Worm (Caenorhabditis elegans): ENCODE data around the gene Y32F6A.4.

Gene Y32F6A.4

ce11 chrV:10468190-10468589 is 34.3 kb upstream of the Y32F6A.4 start, which contains the start of gene egl-9:
Gene egl-9, plus strand, starts transcription at chrV:10468517.
- TF ChIP-seq cog-1 (tag; optimal IDR thresholded peaks at IDR 0.05) (no peak), T22C8.4 (GFP tag; IDR thresholded peaks at IDR 0.05) (no peak), tab-1 (GFP tag; IDR thresholded peaks at IDR 0.05) (no peak), flt-1 (GFP tag; IDR thresholded peaks at IDR 0.05) (no peak), med-1 (GFP tag; optimal IDR thresholded peaks at IDR 0.05; ENCODE audit: insufficient read depth) (no peak), klf-2 (GFP tag; conservative IDR thresholded peaks at IDR 0.05) (no peak), ztf-23 (GFP tag; IDR thresholded peaks at IDR 0.05) (no peak), ref-1 (GFP tag; conservative IDR thresholded peaks at IDR 0.05) (no peak), ztf-29 (GFP tag; IDR thresholded peaks at IDR 0.05) (no peak)

- TF ChIP-seq cog-1 (tag; optimal IDR thresholded peaks at IDR 0.05) (no peak), ztf-23 (GFP tag; IDR thresholded peaks at IDR 0.05) (no peak), ref-1 (GFP tag; conservative IDR thresholded peaks at IDR 0.05) (no peak), T22C8.4 (GFP tag; IDR thresholded peaks at IDR 0.05) (no peak), flt-1 (GFP tag; IDR thresholded peaks at IDR 0.05) (no peak), ztf-29 (GFP tag; IDR thresholded peaks at IDR 0.05) (no peak), tab-1 (GFP tag; IDR thresholded peaks at IDR 0.05) (no peak), med-1 (GFP tag; optimal IDR thresholded peaks at IDR 0.05; ENCODE audit: insufficient read depth) (no peak), klf-2 (GFP tag; conservative IDR thresholded peaks at IDR 0.05) (no peak)
These were observed 33.8 kb upstream of the Y32F6A.4 start for ce11 chrV:10467659-10468058.

ce11 chrV:10467104-10467503 is 33.2 kb upstream of the Y32F6A.4 start:
- TF ChIP-seq ztf-29 (GFP tag; IDR thresholded peaks at IDR 0.05) (no peak), cog-1 (tag; optimal IDR thresholded peaks at IDR 0.05) (no peak), tab-1 (GFP tag; IDR thresholded peaks at IDR 0.05) (no peak), ref-1 (GFP tag; conservative IDR thresholded peaks at IDR 0.05) (no peak), ztf-23 (GFP tag; IDR thresholded peaks at IDR 0.05) (no peak), T22C8.4 (GFP tag; IDR thresholded peaks at IDR 0.05) (no peak), flt-1 (GFP tag; IDR thresholded peaks at IDR 0.05) (no peak), klf-2 (GFP tag; conservative IDR thresholded peaks at IDR 0.05) (no peak), med-1 (GFP tag; optimal IDR thresholded peaks at IDR 0.05; ENCODE audit: insufficient read depth) (no peak)

ce11 chrV:10466607-10467092 is 32.8 kb upstream of the Y32F6A.4 start:
- TF ChIP-seq flt-1 (GFP tag; IDR thresholded peaks at IDR 0.05) (peak; percentile 72), T22C8.4 (GFP tag; IDR thresholded peaks at IDR 0.05) (no peak), ztf-23 (GFP tag; IDR thresholded peaks at IDR 0.05) (0 out of 2 replicates have a peak, but pooled peaks have one; percentile 50), klf-2 (GFP tag; conservative IDR thresholded peaks at IDR 0.05) (no peak), med-1 (GFP tag; optimal IDR thresholded peaks at IDR 0.05; ENCODE audit: insufficient read depth) (no peak), tab-1 (GFP tag; IDR thresholded peaks at IDR 0.05) (no peak), ztf-29 (GFP tag; IDR thresholded peaks at IDR 0.05) (peak; percentile 38; the same call in 1 of the 2 replicates), ref-1 (GFP tag; conservative IDR thresholded peaks at IDR 0.05) (no peak), cog-1 (tag; optimal IDR thresholded peaks at IDR 0.05) (peak; percentile 93)

ce11 chrV:10465478-10465877 is 31.6 kb upstream of the Y32F6A.4 start:
- TF ChIP-seq ztf-23 (GFP tag; IDR thresholded peaks at IDR 0.05): no peak

ce11 chrV:10464746-10465145 is 30.9 kb upstream of the Y32F6A.4 start:
- TF ChIP-seq cog-1 (tag; optimal IDR thresholded peaks at IDR 0.05): no peak

- no peak for TF ChIP-seq ref-1 (GFP tag; conservative IDR thresholded peaks at IDR 0.05)
- no peak for TF ChIP-seq tab-1 (GFP tag; IDR thresholded peaks at IDR 0.05)
- TF ChIP-seq cog-1 (tag; optimal IDR thresholded peaks at IDR 0.05): no peak
- TF ChIP-seq T22C8.4 (GFP tag; IDR thresholded peaks at IDR 0.05): no peak
- TF ChIP-seq ztf-23 (GFP tag; IDR thresholded peaks at IDR 0.05): no peak
- no peak for TF ChIP-seq ztf-29 (GFP tag; IDR thresholded peaks at IDR 0.05)
- no peak for TF ChIP-seq flt-1 (GFP tag; IDR thresholded peaks at IDR 0.05)
- no peak for TF ChIP-seq med-1 (GFP tag; optimal IDR thresholded peaks at IDR 0.05; ENCODE audit: insufficient read depth)
- no peak for TF ChIP-seq klf-2 (GFP tag; conservative IDR thresholded peaks at IDR 0.05)
These were observed 30.3 kb upstream of the Y32F6A.4 start for ce11 chrV:10464160-10464559.

ce11 chrV:10463276-10463675 is 29.4 kb upstream of the Y32F6A.4 start, which contains the start of gene F22E12.3:
Gene F22E12.3, minus strand, starts transcription at chrV:10463376.
- no peak for TF ChIP-seq ref-1 (GFP tag; conservative IDR thresholded peaks at IDR 0.05)
- TF ChIP-seq klf-2 (GFP tag; conservative IDR thresholded peaks at IDR 0.05): no peak
- no peak for TF ChIP-seq ztf-23 (GFP tag; IDR thresholded peaks at IDR 0.05)
- no peak for TF ChIP-seq tab-1 (GFP tag; IDR thresholded peaks at IDR 0.05)
- TF ChIP-seq cog-1 (tag; optimal IDR thresholded peaks at IDR 0.05): no peak
- TF ChIP-seq med-1 (GFP tag; optimal IDR thresholded peaks at IDR 0.05; ENCODE audit: insufficient read depth): no peak
- no peak for TF ChIP-seq ztf-29 (GFP tag; IDR thresholded peaks at IDR 0.05)
- TF ChIP-seq flt-1 (GFP tag; IDR thresholded peaks at IDR 0.05): no peak
- TF ChIP-seq T22C8.4 (GFP tag; IDR thresholded peaks at IDR 0.05): no peak

ce11 chrV:10462066-10462465 is 28.2 kb upstream of the Y32F6A.4 start, which contains the start of gene chw-1:
Gene chw-1, plus strand, starts transcription at chrV:10462282.
- no peak for TF ChIP-seq tab-1 (GFP tag; IDR thresholded peaks at IDR 0.05)
- TF ChIP-seq T22C8.4 (GFP tag; IDR thresholded peaks at IDR 0.05): no peak
- TF ChIP-seq klf-2 (GFP tag; conservative IDR thresholded peaks at IDR 0.05): no peak
- TF ChIP-seq ztf-29 (GFP tag; IDR thresholded peaks at IDR 0.05): no peak
- TF ChIP-seq flt-1 (GFP tag; IDR thresholded peaks at IDR 0.05): no peak
- TF ChIP-seq med-1 (GFP tag; optimal IDR thresholded peaks at IDR 0.05; ENCODE audit: insufficient read depth): no peak
- TF ChIP-seq ztf-23 (GFP tag; IDR thresholded peaks at IDR 0.05): no peak
- TF ChIP-seq ref-1 (GFP tag; conservative IDR thresholded peaks at IDR 0.05): no peak
- TF ChIP-seq cog-1 (tag; optimal IDR thresholded peaks at IDR 0.05): no peak

ce11 chrV:10460685-10461084 is 26.8 kb upstream of the Y32F6A.4 start:
- no peak for TF ChIP-seq cog-1 (tag; optimal IDR thresholded peaks at IDR 0.05)
- no peak for TF ChIP-seq ref-1 (GFP tag; conservative IDR thresholded peaks at IDR 0.05)
- no peak for TF ChIP-seq klf-2 (GFP tag; conservative IDR thresholded peaks at IDR 0.05)
- no peak for TF ChIP-seq med-1 (GFP tag; optimal IDR thresholded peaks at IDR 0.05; ENCODE audit: insufficient read depth)
- TF ChIP-seq tab-1 (GFP tag; IDR thresholded peaks at IDR 0.05): no peak
- TF ChIP-seq ztf-29 (GFP tag; IDR thresholded peaks at IDR 0.05): no peak
- no peak for TF ChIP-seq flt-1 (GFP tag; IDR thresholded peaks at IDR 0.05)
